Fruit fly (Drosophila melanogaster) whole organism, embryonic: Measurements from ENCODE around the gene wls.

Experiments
- Asciz ChIP-seq: fragments of 200-800 bp; sonication (Bioruptor generic); optimal IDR thresholded peaks from 2 replicates; lab custom pipeline; 2017; ENCODE audit warnings: missing biosample characterization, mild to moderate bottlenecking, missing genetic modification characterization, missing genetic modification reagents
- B-H1 ChIP-seq: fragments of 200-800 bp; sonication (Bioruptor generic); IDR thresholded peaks from 3 replicates; pipeline ENCODE4 v1.3.6; 2022; ENCODE audit warnings: missing biosample characterization, missing genetic modification characterization
- Bdp1 ChIP-seq: fragments of 200-800 bp; sonication (Bioruptor generic); optimal IDR thresholded peaks from 3 replicates; lab custom pipeline; 2016; ENCODE audit warnings: missing biosample characterization, missing genetic modification characterization
- C15 ChIP-seq: fragments of 200-800 bp; sonication (Bioruptor generic); IDR thresholded peaks from 3 replicates; pipeline ENCODE4 v1.3.6; 2022; ENCODE audit warnings: missing biosample characterization, missing genetic modification characterization
- CG1024 ChIP-seq: fragments of 200-800 bp; sonication (Bioruptor generic); IDR thresholded peaks from 2 replicates; pipeline ENCODE4 v1.3.6; 2022; ENCODE audit warnings: missing biosample characterization, missing genetic modification characterization
- CG10274 ChIP-seq: fragments of 200-800 bp; sonication (Bioruptor generic); optimal IDR thresholded peaks from 3 replicates; lab custom pipeline; 2017; ENCODE audit warnings: missing biosample characterization, mild to moderate bottlenecking, missing genetic modification characterization
- CG11085 ChIP-seq: fragments of 200-800 bp; sonication (Bioruptor generic); IDR thresholded peaks from 2 replicates; pipeline ENCODE4 v1.3.6; 2022; ENCODE audit warnings: missing biosample characterization, missing genetic modification characterization
- CG12219 ChIP-seq: fragments of 200-800 bp; sonication (Bioruptor generic); optimal IDR thresholded peaks from 3 replicates; lab custom pipeline; 2018; ENCODE audit warnings: missing biosample characterization, mild to moderate bottlenecking, missing genetic modification characterization
- CG15269 ChIP-seq: fragments of 200-800 bp; sonication (Bioruptor generic); optimal IDR thresholded peaks from 2 replicates; lab custom pipeline; 2018; ENCODE audit warnings: missing biosample characterization, mild to moderate bottlenecking, missing genetic modification characterization, moderate library complexity
- CG1602 ChIP-seq: fragments of 200-800 bp; sonication (Bioruptor generic); optimal IDR thresholded peaks from 3 replicates; lab custom pipeline; 2016; ENCODE audit warnings: missing biosample characterization, missing genetic modification characterization
- CG1647 ChIP-seq: fragments of 200-800 bp; sonication (Bioruptor generic); optimal IDR thresholded peaks from 3 replicates; lab custom pipeline; 2016; ENCODE audit warnings: missing biosample characterization, missing genetic modification characterization
- CG18476 ChIP-seq: fragments of 200-800 bp; sonication (Bioruptor generic); optimal IDR thresholded peaks from 2 replicates; lab custom pipeline; 2016; ENCODE audit warnings: missing biosample characterization, mild to moderate bottlenecking, missing genetic modification characterization
- CG4360 ChIP-seq: fragments of 200-800 bp; sonication (Bioruptor generic); IDR thresholded peaks from 2 replicates; pipeline ENCODE4 v1.3.6; 2022; ENCODE audit warnings: missing biosample characterization, missing genetic modification characterization
- CG43689 ChIP-seq: fragments of 200-800 bp; sonication (Bioruptor generic); IDR thresholded peaks from 2 replicates; pipeline ENCODE4 v1.3.6; 2022; ENCODE audit warnings: missing biosample characterization, missing genetic modification characterization
- CG4707 ChIP-seq: fragments of 200-800 bp; sonication (Bioruptor generic); optimal IDR thresholded peaks from 2 replicates; lab custom pipeline; 2018; ENCODE audit warnings: missing biosample characterization, mild to moderate bottlenecking, missing genetic modification characterization, moderate library complexity
- CG5245 ChIP-seq: fragments of 200-800 bp; sonication (Bioruptor generic); optimal IDR thresholded peaks from 3 replicates; lab custom pipeline; 2016; ENCODE audit warnings: missing biosample characterization, missing genetic modification characterization
- CG6175 ChIP-seq: fragments of 200-800 bp; sonication (Bioruptor generic); IDR thresholded peaks from 3 replicates; pipeline ENCODE4 v1.3.6; 2022; ENCODE audit warnings: missing biosample characterization, missing genetic modification characterization
- CG7271 ChIP-seq: fragments of 200-800 bp; sonication (Bioruptor generic); optimal IDR thresholded peaks from 2 replicates; lab custom pipeline; 2018; ENCODE audit warnings: missing biosample characterization, mild to moderate bottlenecking, missing genetic modification characterization, moderate library complexity
- CG7745 ChIP-seq: fragments of 200-800 bp; sonication (Bioruptor generic); optimal IDR thresholded peaks from 2 replicates; lab custom pipeline; 2018; ENCODE audit warnings: missing biosample characterization, mild to moderate bottlenecking, missing genetic modification characterization, moderate library complexity
- CG8359 ChIP-seq: fragments of 200-800 bp; sonication (Bioruptor generic); optimal IDR thresholded peaks from 2 replicates; lab custom pipeline; 2017; ENCODE audit warnings: missing biosample characterization, mild to moderate bottlenecking, missing genetic modification characterization, borderline replicate concordance
- CG8478 ChIP-seq: fragments of >200 bp; optimal IDR thresholded peaks from 2 replicates; lab custom pipeline; 2018
- Chrac-16 ChIP-seq: fragments of 200-800 bp; sonication (Bioruptor generic); optimal IDR thresholded peaks from 3 replicates; lab custom pipeline; 2016; ENCODE audit warnings: missing biosample characterization, missing genetic modification characterization
- Dbx ChIP-seq: fragments of 200-800 bp; sonication (Bioruptor generic); IDR thresholded peaks from 3 replicates; pipeline ENCODE4 v1.3.6; 2022; ENCODE audit warnings: missing biosample characterization, missing genetic modification characterization
- Dip3 ChIP-seq: fragments of 200-800 bp; sonication (Bioruptor generic); optimal IDR thresholded peaks from 3 replicates; lab custom pipeline; 2016; ENCODE audit warnings: missing biosample characterization, missing genetic modification characterization
- Doc2 ChIP-seq: fragments of 200-800 bp; sonication (Bioruptor generic); IDR thresholded peaks from 2 replicates; pipeline ENCODE4 v1.3.6; 2022; ENCODE audit warnings: missing biosample characterization, missing genetic modification characterization
- Doc3 ChIP-seq: fragments of 200-800 bp; sonication (Bioruptor generic); IDR thresholded peaks from 3 replicates; pipeline ENCODE4 v1.3.6; 2022; ENCODE audit warnings: missing biosample characterization, missing genetic modification characterization; ENCODE audit not compliant: partially characterized antibody
- Gug ChIP-seq: fragments of 200-800 bp; sonication (Bioruptor generic); IDR thresholded peaks from 4 replicates; pipeline ENCODE4 v1.3.6; 2022; ENCODE audit warnings: missing biosample characterization, missing genetic modification characterization
- HmgZ ChIP-seq: fragments of 200-800 bp; sonication (Bioruptor generic); optimal IDR thresholded peaks from 2 replicates; lab custom pipeline; 2018; ENCODE audit warnings: missing biosample characterization, mild to moderate bottlenecking, missing genetic modification characterization
- Hr78 ChIP-seq, 2 experiments: fragments of 200-800 bp in 1 of 2; fragments of >200 bp in 1 of 2; sonication (Bioruptor generic) in 1 of 2; optimal IDR thresholded peaks; 2 replicates each; lab custom pipeline; 2017 to 2019; ENCODE audit warnings: missing biosample characterization in 2 of 2, missing genetic modification characterization in 2 of 2, mild to moderate bottlenecking in 1 of 2, moderate library complexity in 1 of 2
- MTF-1 ChIP-seq: fragments of 200-800 bp; sonication (Bioruptor generic); optimal IDR thresholded peaks from 2 replicates; lab custom pipeline; 2018; ENCODE audit warnings: missing biosample characterization, mild to moderate bottlenecking, missing genetic modification characterization, borderline replicate concordance
- Mad ChIP-seq: fragments of 200-800 bp; sonication (Bioruptor generic); optimal IDR thresholded peaks from 2 replicates; lab custom pipeline; 2016; ENCODE audit warnings: missing biosample characterization, missing genetic modification characterization
- NK7.1 ChIP-seq: fragments of 200-800 bp; sonication (Bioruptor generic); optimal IDR thresholded peaks from 3 replicates; lab custom pipeline; 2016; ENCODE audit warnings: missing biosample characterization, missing genetic modification characterization
- Nf-YB ChIP-seq: fragments of 200-800 bp; sonication (Bioruptor generic); optimal IDR thresholded peaks from 3 replicates; lab custom pipeline; 2019; ENCODE audit warnings: missing biosample characterization, mild to moderate bottlenecking, missing genetic modification characterization, moderate library complexity
- Pdp1 ChIP-seq, 2 experiments: fragments of 200-800 bp; sonication (Bioruptor generic); optimal IDR thresholded peaks; 3 replicates each; lab custom pipeline; 2016; ENCODE audit warnings: missing biosample characterization in 2 of 2, missing genetic modification characterization in 2 of 2, mild to moderate bottlenecking in 1 of 2, moderate library complexity in 1 of 2
- Sin3A ChIP-seq: fragments of >200 bp; optimal IDR thresholded peaks from 2 replicates; lab custom pipeline; 2018
- bbx ChIP-seq: fragments of 200-800 bp; sonication (Bioruptor generic); IDR thresholded peaks from 2 replicates; pipeline ENCODE4 v1.3.6; 2022; ENCODE audit warnings: missing biosample characterization, missing genetic modification characterization; ENCODE audit not compliant: partially characterized antibody
- cg ChIP-seq: fragments of 200-800 bp; sonication (Bioruptor generic); optimal IDR thresholded peaks from 3 replicates; lab custom pipeline; 2019; ENCODE audit warnings: missing biosample characterization, mild to moderate bottlenecking, missing genetic modification characterization, moderate library complexity
- chm ChIP-seq: fragments of 200-800 bp; sonication (Bioruptor generic); IDR thresholded peaks from 2 replicates; pipeline ENCODE4 v1.3.6; 2022; ENCODE audit warnings: missing biosample characterization, missing genetic modification characterization
- corto ChIP-seq: fragments of 200-800 bp; sonication (Bioruptor generic); optimal IDR thresholded peaks from 2 replicates; lab custom pipeline; 2016; ENCODE audit warnings: missing biosample characterization, mild to moderate bottlenecking, missing genetic modification characterization, moderate library complexity
- dimm ChIP-seq: fragments of 200-800 bp; sonication (Bioruptor generic); IDR thresholded peaks from 2 replicates; pipeline ENCODE4 v1.3.6; 2022; ENCODE audit warnings: missing biosample characterization, missing genetic modification characterization
- esg ChIP-seq: fragments of 200-800 bp; sonication (Bioruptor generic); conservative IDR thresholded peaks from 2 replicates; pipeline ENCODE4 v1.3.6; 2022; ENCODE audit warnings: missing biosample characterization, missing genetic modification characterization
- h ChIP-seq: fragments of >200 bp; optimal IDR thresholded peaks from 2 replicates; lab custom pipeline; 2017
- hkb ChIP-seq, 2 experiments: fragments of 200-800 bp in 1 of 2; fragments of >200 bp in 1 of 2; sonication (Bioruptor generic) in 1 of 2; IDR thresholded peaks in 1 of 2; optimal IDR thresholded peaks in 1 of 2; 2 replicates each; pipeline versions ENCODE4 v1.3.6 to Lab custom; 2017 to 2022; ENCODE audit warnings: missing biosample characterization in 1 of 2, missing genetic modification characterization in 1 of 2
- lbe ChIP-seq: fragments of 200-800 bp; sonication (Bioruptor generic); optimal IDR thresholded peaks from 2 replicates; lab custom pipeline; 2016; ENCODE audit warnings: missing biosample characterization, mild to moderate bottlenecking, missing genetic modification characterization
- luna ChIP-seq: fragments of 200-800 bp; sonication (Bioruptor generic); optimal IDR thresholded peaks from 2 replicates; lab custom pipeline; 2016; ENCODE audit warnings: missing biosample characterization, missing genetic modification characterization
- peb ChIP-seq: fragments of 200-800 bp; sonication (Bioruptor generic); IDR thresholded peaks from 2 replicates; pipeline ENCODE4 v1.3.6; 2022; ENCODE audit warnings: missing biosample characterization, missing genetic modification characterization
- pho ChIP-seq: fragments of 200-800 bp; sonication (Bioruptor generic); optimal IDR thresholded peaks from 2 replicates; lab custom pipeline; 2016; ENCODE audit warnings: missing biosample characterization, missing genetic modification characterization
- stwl ChIP-seq: fragments of 200-800 bp; sonication (Bioruptor generic); optimal IDR thresholded peaks from 3 replicates; lab custom pipeline; 2018; ENCODE audit warnings: missing biosample characterization, mild to moderate bottlenecking, missing genetic modification characterization, moderate library complexity
- unpg ChIP-seq: fragments of 200-800 bp; sonication (Bioruptor generic); optimal IDR thresholded peaks from 3 replicates; lab custom pipeline; 2018; ENCODE audit warnings: missing biosample characterization, mild to moderate bottlenecking, missing genetic modification characterization, moderate library complexity
- vnd ChIP-seq: fragments of 200-800 bp; sonication (Bioruptor generic); IDR thresholded peaks from 3 replicates; pipeline ENCODE4 v1.3.6; 2022; ENCODE audit warnings: missing biosample characterization, missing genetic modification characterization; ENCODE audit not compliant: partially characterized antibody

Gene wls

DNA sequence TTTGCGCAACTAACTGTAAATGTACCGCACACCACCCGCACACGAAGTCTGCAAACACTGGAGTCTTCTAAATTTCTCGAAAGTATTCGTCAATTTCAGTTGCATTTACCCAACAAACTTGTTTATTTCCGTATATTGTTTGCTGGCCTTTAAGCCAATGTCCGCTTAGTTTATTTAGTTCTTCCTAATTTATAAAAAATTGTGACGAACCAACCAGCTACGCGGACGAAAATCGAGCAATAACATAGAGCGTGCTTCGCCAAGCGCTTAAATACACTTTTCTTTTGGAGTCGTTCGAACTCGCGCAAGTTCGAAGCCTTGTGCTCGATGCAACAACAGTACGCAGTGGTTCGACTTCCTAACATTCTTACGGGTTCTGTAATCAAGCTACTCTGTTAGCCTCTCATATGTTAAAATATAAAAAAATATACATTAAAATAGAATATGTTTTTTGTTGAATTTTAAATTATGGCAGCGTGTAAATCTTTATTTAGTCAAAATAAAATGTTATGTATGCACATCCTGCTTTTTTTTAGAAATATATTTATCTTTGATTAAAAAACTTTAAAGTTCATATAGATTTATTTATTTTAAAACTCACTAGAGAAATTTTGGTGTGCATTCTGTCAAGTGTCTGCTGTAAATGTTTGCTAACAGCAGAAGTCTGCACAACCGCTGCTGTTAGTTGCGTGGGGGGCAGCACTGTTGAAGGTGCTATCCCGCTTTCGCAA is 28.0 kb upstream of the wls start, which contains the start of gene GlcAT-P (continued):
- TF ChIP-seq CG7271 (tag; lab: Kevin White, UChicago) = no peak
- peak; percentile 48 for TF ChIP-seq CG1602
- TF ChIP-seq h (lab: Kevin White, UChicago) = no peak
- no peak for TF ChIP-seq luna (GFP tag; lab: Kevin White, UChicago)
- TF ChIP-seq MTF-1 (GFP tag; lab: Kevin White, UChicago) = no peak
- no peak for TF ChIP-seq corto (GFP tag; lab: Kevin White, UChicago)
- TF ChIP-seq CG8478 = no peak
- TF ChIP-seq esg (GFP tag; lab: Robert Waterston, UW) = peak; percentile 71
- no peak for TF ChIP-seq vnd (GFP tag; lab: Robert Waterston, UW)
- no peak for TF ChIP-seq CG12219 (GFP tag; lab: Kevin White, UChicago)
- peak; percentile 14 for TF ChIP-seq cg
- TF ChIP-seq Asciz = peak; percentile 40
- TF ChIP-seq Dip3 (GFP tag; lab: Kevin White, UChicago) = no peak
- TF ChIP-seq CG1024 = no peak
- TF ChIP-seq CG10274 (GFP tag; lab: Kevin White, UChicago) = no peak
- TF ChIP-seq Chrac-16 = peak; percentile 30
- peak; percentile 73 for TF ChIP-seq Dbx (GFP tag; lab: Robert Waterston, UW)
- no peak for TF ChIP-seq Doc3 (GFP tag; lab: Robert Waterston, UW)
- no peak for TF ChIP-seq Sin3A (lab: Kevin White, UChicago)
- TF ChIP-seq CG7745 (tag; lab: Kevin White, UChicago) = no peak
- peak; percentile 85 for TF ChIP-seq CG15269
- peak; percentile 9; the same call in 1 of the 2 replicates for TF ChIP-seq CG43689
- no peak for TF ChIP-seq hkb (optimal IDR thresholded peaks at IDR 0.05; lab: Kevin White, UChicago)
- TF ChIP-seq hkb (GFP tag; IDR thresholded peaks at IDR 0.05; lab: Robert Waterston, UW) = peak; percentile 42; the same call in 1 of the 2 replicates
- 0 out of 2 replicates have a peak, but pooled peaks have one; percentile 36 for TF ChIP-seq CG11085
- no peak for TF ChIP-seq Mad (GFP tag; lab: Kevin White, UChicago)
- no peak for TF ChIP-seq Pdp1 (GFP tag; optimal IDR thresholded peaks at IDR 0.05; lab: Kevin White, UChicago)
- TF ChIP-seq Gug (GFP tag; lab: Robert Waterston, UW) = no peak
- no peak for TF ChIP-seq CG4360
- TF ChIP-seq bbx (GFP tag; lab: Robert Waterston, UW) = no peak; the same call in 1 of the 2 replicates
- no peak for TF ChIP-seq CG5245 (GFP tag; lab: Kevin White, UChicago)
- TF ChIP-seq CG1647 = no peak
- TF ChIP-seq Bdp1 (GFP tag; lab: Kevin White, UChicago) = no peak
- TF ChIP-seq dimm (GFP tag; lab: Robert Waterston, UW) = no peak
- peak; percentile 22 for TF ChIP-seq HmgZ (tag; lab: Kevin White, UChicago)
- TF ChIP-seq unpg (GFP tag; lab: Kevin White, UChicago) = peak; percentile 85
- TF ChIP-seq Doc2 (GFP tag; lab: Robert Waterston, UW) = no peak
- TF ChIP-seq B-H1 (GFP tag; lab: Robert Waterston, UW) = peak; percentile 59; the same call in 2 of the 3 replicates
- TF ChIP-seq pho (GFP tag; lab: Kevin White, UChicago) = no peak
- TF ChIP-seq Hr78 (GFP tag; optimal IDR thresholded peaks at IDR 0.05; lab: Kevin White, UChicago) = peak in 1 of 2 experiments; percentile 26
- TF ChIP-seq CG18476 (GFP tag; lab: Kevin White, UChicago) = peak; percentile 18
- TF ChIP-seq CG6175 (GFP tag; lab: Robert Waterston, UW) = no peak
- TF ChIP-seq stwl = peak; percentile 2
- no peak for TF ChIP-seq NK7.1 (GFP tag; lab: Kevin White, UChicago)
- no peak for TF ChIP-seq lbe
- no peak for TF ChIP-seq C15 (GFP tag; lab: Robert Waterston, UW)
- TF ChIP-seq peb = no peak; the same call in 1 of the 2 replicates
- TF ChIP-seq chm = no peak
- no peak for TF ChIP-seq CG4707 (GFP tag; lab: Kevin White, UChicago)
- no peak for TF ChIP-seq CG8359 (GFP tag; lab: Kevin White, UChicago)
- peak; percentile 59 for TF ChIP-seq Nf-YB (GFP tag; lab: Kevin White, UChicago)
